Worm (Caenorhabditis elegans): ENCODE results near the gene K12H4.2.
A peak's percentile ranks its signal among the peaks of the same experiment; 100 is the strongest.

K12H4.2 gene

DNA sequence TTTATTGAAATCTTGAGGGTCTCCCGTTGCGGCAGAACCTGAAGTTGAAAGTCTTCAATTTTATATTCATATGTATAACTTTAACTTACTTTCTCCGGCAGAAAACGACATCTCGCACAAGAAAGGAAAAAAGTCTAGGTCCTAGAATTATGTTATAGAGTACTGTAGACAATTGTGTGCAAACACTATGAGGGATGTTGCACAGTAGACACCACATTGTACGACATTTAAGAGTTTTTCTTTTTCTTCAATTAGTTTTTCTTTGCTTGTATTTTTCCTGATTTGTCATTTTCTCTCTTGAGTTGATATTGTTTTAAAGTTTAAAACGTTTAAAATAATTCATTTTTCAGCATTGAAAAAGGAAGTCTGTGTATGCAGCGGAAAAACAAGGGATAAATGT is 37.8 kb downstream of the K12H4.2 start, which contains the start of the genes K06H7.7 and grp-1 (continued):
- TF ChIP-seq lin-39 (tag; optimal IDR thresholded peaks at IDR 0.05) (no peak), nhr-48 (tag; optimal IDR thresholded peaks at IDR 0.05) (no peak), lsy-2 (tag; optimal IDR thresholded peaks at IDR 0.05) (peak; percentile 92 to 99), Y48G9A.11 (GFP tag; IDR thresholded peaks at IDR 0.05) (no peak), mes-2 (tag; optimal IDR thresholded peaks at IDR 0.05; ENCODE audit: poor library complexity, severe bottlenecking) (peak; percentile 59), pha-4 (GFP tag; IDR thresholded peaks at IDR 0.05) (no peak), pha-4 (tag; optimal IDR thresholded peaks at IDR 0.05) (peak; percentile 0), nhr-11 (tag; optimal IDR thresholded peaks at IDR 0.05) (no peak), nhr-6 (tag; optimal IDR thresholded peaks at IDR 0.05) (peak; percentile 37), hmg-1.1 (GFP tag; IDR thresholded peaks at IDR 0.05) (no peak), T26A8.4 (GFP tag; IDR thresholded peaks at IDR 0.05) (no peak), nhr-77 (tag; optimal IDR thresholded peaks at IDR 0.05) (no peak), jun-1 (tag; optimal IDR thresholded peaks at IDR 0.05) (no peak), nhr-42 (GFP tag; IDR thresholded peaks at IDR 0.05) (no peak), nhr-28 (tag; optimal IDR thresholded peaks at IDR 0.05) (no peak), zip-11 (GFP tag; IDR thresholded peaks at IDR 0.05) (no peak), lin-38 (GFP tag; IDR thresholded peaks at IDR 0.05) (peak; percentile 64), ZK546.5 (tag; optimal IDR thresholded peaks at IDR 0.05) (no peak), pqm-1 (tag; optimal IDR thresholded peaks at IDR 0.05) (no peak), nhr-76 (tag; optimal IDR thresholded peaks at IDR 0.05) (no peak), lin-13 (GFP tag; optimal IDR thresholded peaks at IDR 0.05) (no peak), ztf-11 (tag; optimal IDR thresholded peaks at IDR 0.05) (no peak), mep-1 (tag; optimal IDR thresholded peaks at IDR 0.05) (no peak), F44E2.7 (GFP tag; IDR thresholded peaks at IDR 0.05) (no peak), gei-8 (GFP tag; optimal IDR thresholded peaks at IDR 0.05) (no peak), daf-19 (GFP tag; conservative IDR thresholded peaks at IDR 0.05) (no peak), Y5F2A.4 (GFP tag; optimal IDR thresholded peaks at IDR 0.05) (no peak), ceh-20 (GFP tag; IDR thresholded peaks at IDR 0.05) (no peak), ceh-82 (tag; optimal IDR thresholded peaks at IDR 0.05) (no peak), skn-1 (tag; optimal IDR thresholded peaks at IDR 0.05) (no peak), dpl-1 (GFP tag; optimal IDR thresholded peaks at IDR 0.05) (peak; percentile 66)

DNA sequence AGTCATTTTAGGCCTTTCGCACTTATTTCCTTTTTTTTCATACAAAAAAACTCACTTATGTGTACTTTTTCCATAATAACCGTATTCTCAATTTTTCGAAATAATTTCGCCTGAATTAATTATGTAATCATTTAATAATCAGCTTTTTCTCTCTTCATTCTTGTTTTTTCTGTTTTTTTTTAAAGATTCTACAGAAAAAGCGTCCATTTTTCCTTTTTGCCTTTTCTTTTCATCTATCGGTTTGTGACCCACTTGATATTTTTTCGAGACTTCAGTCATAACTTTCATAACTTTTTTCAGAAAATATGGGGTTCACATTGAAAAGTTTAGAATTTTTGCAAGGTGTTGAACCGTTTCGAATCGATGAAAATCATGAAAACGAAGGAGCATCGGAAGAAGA is 40.7 kb downstream of the K12H4.2 start, which contains the start of gene vms-1:
Gene vms-1 (plus strand): TSS at position 301 of the 400 bp plus-strand sequence.
- TF ChIP-seq D1046.2 (GFP tag; IDR thresholded peaks at IDR 0.05) (no peak), ama-1 (optimal IDR thresholded peaks at IDR 0.05) (no peak), mes-2 (tag; optimal IDR thresholded peaks at IDR 0.05; ENCODE audit: poor library complexity, severe bottlenecking) (no peak), nhr-42 (GFP tag; IDR thresholded peaks at IDR 0.05) (no peak), F37D6.2 (tag; optimal IDR thresholded peaks at IDR 0.05) (no peak), mdt-29 (GFP tag; IDR thresholded peaks at IDR 0.05) (no peak), nhr-48 (tag; optimal IDR thresholded peaks at IDR 0.05) (no peak), nhr-25 (tag; optimal IDR thresholded peaks at IDR 0.05; ENCODE audit: borderline replicate concordance, insufficient read depth) (no peak), php-3 (GFP tag; IDR thresholded peaks at IDR 0.05) (no peak), sdz-12 (GFP tag; optimal IDR thresholded peaks at IDR 0.05) (no peak), Y105C5A.15 (GFP tag; IDR thresholded peaks at IDR 0.05) (no peak)

DNA sequence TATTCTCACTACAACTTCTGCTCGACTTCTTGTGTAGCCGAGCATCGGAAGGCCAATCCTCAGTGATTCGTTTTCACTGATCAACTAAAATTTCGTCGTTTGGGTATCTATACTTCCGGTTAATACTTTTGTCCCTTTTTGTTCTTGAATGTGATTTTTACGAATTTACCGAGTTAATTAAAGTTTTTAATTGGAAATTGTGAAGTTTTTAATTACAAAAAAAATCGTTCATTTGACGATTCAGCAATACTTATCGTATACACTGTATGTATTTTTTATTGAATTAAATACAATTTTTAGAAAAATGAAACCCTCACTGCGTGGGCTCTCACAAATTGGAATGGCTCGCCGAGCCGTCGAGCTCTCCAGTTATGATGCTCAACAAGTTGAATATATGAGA is 43.9 kb downstream of the K12H4.2 start, which contains the start of gene idi-1:
Gene idi-1 (plus strand): TSS at position 301 of the 400 bp plus-strand sequence.
- TF ChIP-seq ceh-62 (tag; optimal IDR thresholded peaks at IDR 0.05) = no peak
- TF ChIP-seq madf-9 (GFP tag; conservative IDR thresholded peaks at IDR 0.05) = no peak
- no peak for TF ChIP-seq skn-1 (tag; optimal IDR thresholded peaks at IDR 0.05)
- TF ChIP-seq unc-130 (GFP tag; optimal IDR thresholded peaks at IDR 0.05) = no peak
- TF ChIP-seq Y48G9A.11 (GFP tag; IDR thresholded peaks at IDR 0.05) = no peak
- TF ChIP-seq nhr-76 (tag; optimal IDR thresholded peaks at IDR 0.05) = no peak
- no peak for TF ChIP-seq nhr-41 (GFP tag; IDR thresholded peaks at IDR 0.05)
- no peak for TF ChIP-seq dpl-1 (GFP tag; optimal IDR thresholded peaks at IDR 0.05)
- TF ChIP-seq lin-29 (GFP tag; IDR thresholded peaks at IDR 0.05) = no peak
- TF ChIP-seq dve-1 (tag; optimal IDR thresholded peaks at IDR 0.05; ENCODE audit: insufficient read depth) = no peak
- TF ChIP-seq unc-39 (tag; optimal IDR thresholded peaks at IDR 0.05) = no peak
- no peak for TF ChIP-seq ztf-11 (tag; optimal IDR thresholded peaks at IDR 0.05)
- no peak for TF ChIP-seq nhr-111 (GFP tag; optimal IDR thresholded peaks at IDR 0.05)
- TF ChIP-seq hlh-11 (tag; optimal IDR thresholded peaks at IDR 0.05) = no peak
- TF ChIP-seq dmd-8 (GFP tag; IDR thresholded peaks at IDR 0.05) = no peak
- TF ChIP-seq snpc-1.2 (GFP tag; IDR thresholded peaks at IDR 0.05) = no peak
- TF ChIP-seq F44E2.7 (GFP tag; IDR thresholded peaks at IDR 0.05) = no peak
- TF ChIP-seq F26F4.8 (GFP tag; conservative IDR thresholded peaks at IDR 0.05) = no peak

Measured in whole organism, L4 larva.